Fruit fly (Drosophila melanogaster) whole organism, embryonic: ENCODE data around the gene CG8944.

Experiments used
- Asciz ChIP-seq: fragments of 200-800 bp; sonication (Bioruptor generic); optimal IDR thresholded peaks from 2 replicates; lab custom pipeline; 2017; ENCODE audit warnings: missing biosample characterization, mild to moderate bottlenecking, missing genetic modification characterization, missing genetic modification reagents
- CG10147 ChIP-seq: fragments of 200-800 bp; sonication (Bioruptor generic); optimal IDR thresholded peaks from 2 replicates; lab custom pipeline; 2019; ENCODE audit warnings: missing biosample characterization, mild to moderate bottlenecking, missing genetic modification characterization, moderate library complexity
- CG10366 ChIP-seq: fragments of 200-800 bp; sonication (Bioruptor generic); IDR thresholded peaks from 2 replicates; pipeline ENCODE4 v1.3.6; 2022; ENCODE audit warnings: missing biosample characterization, missing genetic modification characterization
- CG11085 ChIP-seq: fragments of 200-800 bp; sonication (Bioruptor generic); IDR thresholded peaks from 2 replicates; pipeline ENCODE4 v1.3.6; 2022; ENCODE audit warnings: missing biosample characterization, missing genetic modification characterization
- CG11504 ChIP-seq: fragments of 200-800 bp; sonication (Bioruptor generic); optimal IDR thresholded peaks from 3 replicates; lab custom pipeline; 2019; ENCODE audit warnings: missing biosample characterization, mild to moderate bottlenecking, missing genetic modification characterization, moderate library complexity
- CG12391 ChIP-seq: fragments of 200-800 bp; sonication (Bioruptor generic); optimal IDR thresholded peaks from 3 replicates; lab custom pipeline; 2018; ENCODE audit warnings: missing biosample characterization, mild to moderate bottlenecking, missing genetic modification characterization, moderate library complexity
- CG14441 ChIP-seq: fragments of 200-800 bp; sonication (Bioruptor generic); IDR thresholded peaks from 2 replicates; pipeline ENCODE4 v1.3.6; 2022; ENCODE audit warnings: missing biosample characterization, missing genetic modification characterization
- CG15269 ChIP-seq: fragments of 200-800 bp; sonication (Bioruptor generic); optimal IDR thresholded peaks from 2 replicates; lab custom pipeline; 2018; ENCODE audit warnings: missing biosample characterization, mild to moderate bottlenecking, missing genetic modification characterization, moderate library complexity
- CG15601 ChIP-seq: fragments of 200-800 bp; sonication (Bioruptor generic); optimal IDR thresholded peaks from 3 replicates; lab custom pipeline; 2019; ENCODE audit warnings: missing biosample characterization, mild to moderate bottlenecking, missing genetic modification characterization, moderate library complexity
- CG16815 ChIP-seq: fragments of 200-800 bp; sonication (Bioruptor generic); optimal IDR thresholded peaks from 3 replicates; lab custom pipeline; 2017; ENCODE audit warnings: missing biosample characterization, mild to moderate bottlenecking, missing genetic modification characterization
- CG1792 ChIP-seq: fragments of 200-800 bp; sonication (Bioruptor generic); optimal IDR thresholded peaks from 2 replicates; lab custom pipeline; 2016; ENCODE audit warnings: missing biosample characterization, missing genetic modification characterization
- CG2199 ChIP-seq: fragments of 200-800 bp; sonication (Bioruptor generic); IDR thresholded peaks from 3 replicates; pipeline ENCODE4 v1.3.6; 2022; ENCODE audit warnings: missing biosample characterization, missing genetic modification characterization
- CG3847 ChIP-seq: fragments of 200-800 bp; sonication (Bioruptor generic); IDR thresholded peaks from 2 replicates; pipeline ENCODE4 v1.3.6; 2022; ENCODE audit warnings: missing biosample characterization, missing genetic modification characterization
- CG8765 ChIP-seq: fragments of 200-800 bp; sonication (Bioruptor generic); IDR thresholded peaks from 2 replicates; pipeline ENCODE4 v1.3.6; 2022; ENCODE audit warnings: missing biosample characterization, missing genetic modification characterization
- CG9437 ChIP-seq: fragments of 200-800 bp; sonication (Bioruptor generic); optimal IDR thresholded peaks from 2 replicates; lab custom pipeline; 2018; ENCODE audit warnings: missing biosample characterization, mild to moderate bottlenecking, missing genetic modification characterization
- CG9817 ChIP-seq: fragments of 200-800 bp; sonication (Bioruptor generic); optimal IDR thresholded peaks from 2 replicates; lab custom pipeline; 2018; ENCODE audit warnings: missing biosample characterization, mild to moderate bottlenecking, missing genetic modification characterization, moderate library complexity
- CoRest ChIP-seq: fragments of 200-800 bp; sonication (Bioruptor generic); optimal IDR thresholded peaks from 3 replicates; lab custom pipeline; 2018; ENCODE audit warnings: missing biosample characterization, mild to moderate bottlenecking, missing genetic modification characterization, moderate library complexity
- E2f1 ChIP-seq: fragments of 200-800 bp; sonication (Bioruptor generic); IDR thresholded peaks from 2 replicates; pipeline ENCODE4 v1.3.6; 2022; ENCODE audit warnings: missing biosample characterization, missing genetic modification characterization
- Fer2 ChIP-seq: fragments of 200-800 bp; sonication (Bioruptor generic); optimal IDR thresholded peaks from 2 replicates; lab custom pipeline; 2018; ENCODE audit warnings: missing biosample characterization, mild to moderate bottlenecking, missing genetic modification characterization, moderate library complexity
- Gsc ChIP-seq: fragments of 200-800 bp; sonication (Bioruptor generic); IDR thresholded peaks from 2 replicates; pipeline ENCODE4 v1.3.6; 2022; ENCODE audit warnings: missing biosample characterization, missing genetic modification characterization
- HLH3B ChIP-seq: fragments of 200-800 bp; sonication (Bioruptor generic); IDR thresholded peaks from 2 replicates; pipeline ENCODE4 v1.3.6; 2022; ENCODE audit warnings: missing biosample characterization, missing genetic modification characterization
- Hmx ChIP-seq: fragments of 200-800 bp; sonication (Bioruptor generic); optimal IDR thresholded peaks from 2 replicates; lab custom pipeline; 2016; ENCODE audit warnings: missing biosample characterization, missing genetic modification characterization
- Hr51 ChIP-seq, 2 experiments: fragments of 200-800 bp; sonication (Bioruptor generic); optimal IDR thresholded peaks; 2 replicates in 1 of 2; 3 replicates in 1 of 2; lab custom pipeline; 2016 to 2018; ENCODE audit warnings: missing biosample characterization in 2 of 2, missing genetic modification characterization in 2 of 2, mild to moderate bottlenecking in 1 of 2, moderate library complexity in 1 of 2
- NfI ChIP-seq: fragments of 200-800 bp; sonication (Bioruptor generic); optimal IDR thresholded peaks from 3 replicates; lab custom pipeline; 2018; ENCODE audit warnings: missing biosample characterization, mild to moderate bottlenecking, missing genetic modification characterization, moderate library complexity
- Rx ChIP-seq: fragments of 200-800 bp; sonication (Bioruptor generic); IDR thresholded peaks from 2 replicates; pipeline ENCODE4 v1.3.6; 2022; ENCODE audit warnings: missing biosample characterization, missing genetic modification characterization
- Ssrp ChIP-seq: fragments of 200-800 bp; sonication (Bioruptor generic); optimal IDR thresholded peaks from 2 replicates; lab custom pipeline; 2018; ENCODE audit warnings: missing biosample characterization, mild to moderate bottlenecking, missing genetic modification characterization, moderate library complexity
- Vsx1 ChIP-seq: fragments of 200-800 bp; sonication (Bioruptor generic); optimal IDR thresholded peaks from 2 replicates; lab custom pipeline; 2017; ENCODE audit warnings: missing biosample characterization, mild to moderate bottlenecking, missing genetic modification characterization, missing genetic modification reagents
- bab2 ChIP-seq: fragments of 200-800 bp; sonication (Bioruptor generic); optimal IDR thresholded peaks from 2 replicates; lab custom pipeline; 2016; ENCODE audit warnings: missing biosample characterization, missing genetic modification characterization
- br ChIP-seq: fragments of >200 bp; optimal IDR thresholded peaks from 2 replicates; lab custom pipeline; 2017
- ci ChIP-seq: fragments of 200-800 bp; sonication (Bioruptor generic); IDR thresholded peaks from 3 replicates; pipeline ENCODE4 v1.3.6; 2022; ENCODE audit warnings: missing biosample characterization, missing genetic modification characterization
- crp ChIP-seq, 2 experiments: fragments of 200-800 bp; sonication (Bioruptor generic); optimal IDR thresholded peaks; 2 replicates in 1 of 2; 3 replicates in 1 of 2; lab custom pipeline; 2017; ENCODE audit warnings: missing biosample characterization in 2 of 2, missing genetic modification characterization in 2 of 2, mild to moderate bottlenecking in 1 of 2, moderate library complexity in 1 of 2
- fd64A ChIP-seq: fragments of 200-800 bp; sonication (Bioruptor generic); optimal IDR thresholded peaks from 3 replicates; lab custom pipeline; 2018; ENCODE audit warnings: missing biosample characterization, mild to moderate bottlenecking, missing genetic modification characterization
- fru ChIP-seq: fragments of >200 bp; optimal IDR thresholded peaks from 2 replicates; lab custom pipeline; 2017
- gsb ChIP-seq: fragments of 200-800 bp; sonication (Bioruptor generic); IDR thresholded peaks from 2 replicates; pipeline ENCODE4 v1.3.6; 2022; ENCODE audit warnings: missing biosample characterization, missing genetic modification characterization
- gsb-n ChIP-seq: fragments of 200-800 bp; sonication (Bioruptor generic); optimal IDR thresholded peaks from 3 replicates; lab custom pipeline; 2018; ENCODE audit warnings: missing biosample characterization, mild to moderate bottlenecking, missing genetic modification characterization
- her ChIP-seq: fragments of 200-800 bp; sonication (Bioruptor generic); optimal IDR thresholded peaks from 2 replicates; lab custom pipeline; 2016; ENCODE audit warnings: missing biosample characterization, missing genetic modification characterization
- hkb ChIP-seq, 2 experiments: fragments of 200-800 bp in 1 of 2; fragments of >200 bp in 1 of 2; sonication (Bioruptor generic) in 1 of 2; IDR thresholded peaks in 1 of 2; optimal IDR thresholded peaks in 1 of 2; 2 replicates each; pipeline versions ENCODE4 v1.3.6 to Lab custom; 2017 to 2022; ENCODE audit warnings: missing biosample characterization in 1 of 2, missing genetic modification characterization in 1 of 2
- kah ChIP-seq: fragments of 200-800 bp; sonication (Bioruptor generic); optimal IDR thresholded peaks from 2 replicates; lab custom pipeline; 2018; ENCODE audit warnings: missing biosample characterization, mild to moderate bottlenecking, missing genetic modification characterization
- lbe ChIP-seq: fragments of 200-800 bp; sonication (Bioruptor generic); optimal IDR thresholded peaks from 2 replicates; lab custom pipeline; 2016; ENCODE audit warnings: missing biosample characterization, mild to moderate bottlenecking, missing genetic modification characterization
- lov ChIP-seq, 2 experiments: fragments of 200-800 bp in 1 of 2; fragments of >200 bp in 1 of 2; sonication (Bioruptor generic) in 1 of 2; IDR thresholded peaks in 1 of 2; optimal IDR thresholded peaks in 1 of 2; 2 replicates in 1 of 2; 3 replicates in 1 of 2; pipeline versions ENCODE4 v1.3.6 to Lab custom; 2017 to 2022; ENCODE audit warnings: missing biosample characterization in 1 of 2, missing genetic modification characterization in 1 of 2
- luna ChIP-seq: fragments of 200-800 bp; sonication (Bioruptor generic); optimal IDR thresholded peaks from 2 replicates; lab custom pipeline; 2016; ENCODE audit warnings: missing biosample characterization, missing genetic modification characterization
- maf-S ChIP-seq: fragments of 200-800 bp; sonication (Bioruptor generic); optimal IDR thresholded peaks from 2 replicates; lab custom pipeline; 2016; ENCODE audit warnings: missing biosample characterization, missing genetic modification characterization
- mam ChIP-seq: fragments of 200-800 bp; sonication (Bioruptor generic); optimal IDR thresholded peaks from 3 replicates; lab custom pipeline; 2016; ENCODE audit warnings: missing biosample characterization, missing genetic modification characterization
- nmo ChIP-seq: fragments of 200-800 bp; sonication (Bioruptor generic); optimal IDR thresholded peaks from 2 replicates; lab custom pipeline; 2018; ENCODE audit warnings: missing biosample characterization, mild to moderate bottlenecking, missing genetic modification characterization, moderate library complexity
- pita ChIP-seq: fragments of 200-800 bp; sonication (Bioruptor generic); optimal IDR thresholded peaks from 2 replicates; lab custom pipeline; 2017; ENCODE audit warnings: missing biosample characterization, mild to moderate bottlenecking, missing genetic modification characterization
- prd ChIP-seq, 3 experiments: fragments of >200 bp in 2 of 3; fragments of 200-800 bp in 1 of 3; sonication (Bioruptor generic) in 1 of 3; optimal IDR thresholded peaks in 2 of 3; IDR thresholded peaks in 1 of 3; 2 replicates in 2 of 3; 3 replicates in 1 of 3; pipeline versions ENCODE4 v1.3.6 to Lab custom; 2017 to 2022; ENCODE audit warnings: missing biosample characterization in 1 of 3, missing genetic modification characterization in 1 of 3
- ro ChIP-seq: fragments of 200-800 bp; sonication (Bioruptor generic); IDR thresholded peaks from 2 replicates; pipeline ENCODE4 v1.3.6; 2022; ENCODE audit warnings: missing biosample characterization, missing genetic modification characterization
- twi ChIP-seq: fragments of 200-800 bp; optimal IDR thresholded peaks from 2 replicates; lab custom pipeline; 2019; ENCODE audit warnings: missing biosample characterization, mild to moderate bottlenecking, missing genetic modification characterization, moderate library complexity
- zfh2 ChIP-seq: fragments of 200-800 bp; sonication (Bioruptor generic); optimal IDR thresholded peaks from 2 replicates; lab custom pipeline; 2016; ENCODE audit warnings: missing biosample characterization, missing genetic modification characterization

CG8944 gene

dm6 chrX:15703720-15704206 is 42.3 kb downstream of the CG8944 start, which contains the start of the genes Pis and Hap40 (continued):
- TF ChIP-seq prd (optimal IDR thresholded peaks at IDR 0.05; lab: Kevin White, UChicago) = no peak
- peak; percentile 81 for TF ChIP-seq prd (GFP tag; IDR thresholded peaks at IDR 0.05; lab: Robert Waterston, UW)
- 0 out of 3 replicates have a peak, but pooled peaks have one; percentile 32 for TF ChIP-seq ci
- peak; percentile 66 for TF ChIP-seq CG10147 (GFP tag; lab: Kevin White, UChicago)
- TF ChIP-seq bab2 (GFP tag; lab: Kevin White, UChicago) = peak; percentile 35
- TF ChIP-seq kah (GFP tag; lab: Kevin White, UChicago) = no peak
- TF ChIP-seq CG3847 = peak; percentile 81
- TF ChIP-seq br (lab: Kevin White, UChicago) = no peak
- 0 out of 3 replicates have a peak, but pooled peaks have one; percentile 29 for TF ChIP-seq CG2199
- no peak for TF ChIP-seq CG8765 (GFP tag; lab: Robert Waterston, UW)
- TF ChIP-seq CoRest (tag; lab: Kevin White, UChicago) = peak; percentile 90
- no peak for TF ChIP-seq fru (lab: Kevin White, UChicago)
- TF ChIP-seq pita (GFP tag; lab: Kevin White, UChicago) = no peak
- TF ChIP-seq Gsc = 0 out of 2 replicates have a peak, but pooled peaks have one; percentile 26
- peak; percentile 72 for TF ChIP-seq CG16815 (GFP tag; lab: Kevin White, UChicago)
- TF ChIP-seq lov (optimal IDR thresholded peaks at IDR 0.05; lab: Kevin White, UChicago) = no peak
- no peak for TF ChIP-seq lov (GFP tag; IDR thresholded peaks at IDR 0.05; lab: Robert Waterston, UW)
- TF ChIP-seq CG9437 = peak; percentile 49
- no peak for TF ChIP-seq Asciz (GFP tag; lab: Kevin White, UChicago)
- TF ChIP-seq CG15601 = peak; percentile 90
- peak; percentile 88 for TF ChIP-seq CG9817
- TF ChIP-seq her (GFP tag; lab: Kevin White, UChicago) = no peak
- TF ChIP-seq zfh2 (GFP tag; lab: Kevin White, UChicago) = peak; percentile 60
- peak; percentile 72 for TF ChIP-seq NfI (GFP tag; lab: Kevin White, UChicago)
- peak; percentile 62; the same call in 1 of the 2 replicates for TF ChIP-seq CG10366
- TF ChIP-seq CG1792 (GFP tag; lab: Kevin White, UChicago) = no peak
- TF ChIP-seq mam (GFP tag; lab: Kevin White, UChicago) = peak; percentile 68
- TF ChIP-seq E2f1 (GFP tag; lab: Robert Waterston, UW) = peak; percentile 17; the same call in 1 of the 2 replicates
- peak; percentile 30; the same call in 1 of the 2 replicates for TF ChIP-seq Rx
- TF ChIP-seq Vsx1 (GFP tag; lab: Kevin White, UChicago) = no peak
- peak; percentile 64 for TF ChIP-seq Fer2 (tag; lab: Kevin White, UChicago)
- TF ChIP-seq gsb-n = peak; percentile 45
- peak; percentile 74 for TF ChIP-seq CG14441
- peak; percentile 81 for TF ChIP-seq CG12391 (tag; lab: Kevin White, UChicago)
- TF ChIP-seq CG15269 (tag; lab: Kevin White, UChicago) = peak; percentile 78
- TF ChIP-seq twi = peak; percentile 63
- TF ChIP-seq crp (GFP tag; optimal IDR thresholded peaks at IDR 0.05; lab: Kevin White, UChicago) = peak in 1 of 2 experiments; percentile 48
- TF ChIP-seq Hr51 (GFP tag; optimal IDR thresholded peaks at IDR 0.05; lab: Kevin White, UChicago) = peak; percentile 43 to 73
- peak; percentile 7 for TF ChIP-seq lbe (GFP tag; lab: Kevin White, UChicago)
- peak; percentile 49; the same call in 1 of the 2 replicates for TF ChIP-seq HLH3B (GFP tag; lab: Robert Waterston, UW)
- TF ChIP-seq gsb (GFP tag; lab: Robert Waterston, UW) = no peak
- peak; percentile 88 for TF ChIP-seq hkb (optimal IDR thresholded peaks at IDR 0.05; lab: Kevin White, UChicago)
- no peak for TF ChIP-seq hkb (GFP tag; IDR thresholded peaks at IDR 0.05; lab: Robert Waterston, UW)
- TF ChIP-seq CG11085 = peak; percentile 46; the same call in 1 of the 2 replicates
- TF ChIP-seq Hmx (GFP tag; lab: Kevin White, UChicago) = peak; percentile 3
- TF ChIP-seq fd64A (GFP tag; lab: Kevin White, UChicago) = no peak
- TF ChIP-seq luna (GFP tag; lab: Kevin White, UChicago) = no peak
- TF ChIP-seq maf-S (GFP tag; lab: Kevin White, UChicago) = peak; percentile 0
- no peak for TF ChIP-seq ro (GFP tag; lab: Robert Waterston, UW)
- peak; percentile 88 for TF ChIP-seq nmo (GFP tag; lab: Kevin White, UChicago)
- TF ChIP-seq Ssrp (tag; lab: Kevin White, UChicago) = peak; percentile 78
- peak; percentile 81 for TF ChIP-seq CG11504 (tag; lab: Kevin White, UChicago)
